Worm (Caenorhabditis elegans) whole organism, late embryonic: ENCODE results near the gene F55C12.19.

Experiments used
- hlh-8 ChIP-seq: sonication (generic microtip); optimal IDR thresholded peaks from 2 replicates; lab custom pipeline; 2016; ENCODE audit warnings: missing genotype, missing genetic modification characterization, missing compliant biosample characterization
- pha-4 ChIP-seq: fragments of 150-350 bp; optimal IDR thresholded peaks from 2 replicates; lab custom pipeline; 2018; ENCODE audit warnings: missing biosample characterization, missing genetic modification reagents, missing genetic modification characterization
- ztf-16 ChIP-seq: sonication (generic microtip); optimal IDR thresholded peaks from 2 replicates; lab custom pipeline; 2017; ENCODE audit warnings: missing genetic modification characterization, missing compliant biosample characterization

DNA sequence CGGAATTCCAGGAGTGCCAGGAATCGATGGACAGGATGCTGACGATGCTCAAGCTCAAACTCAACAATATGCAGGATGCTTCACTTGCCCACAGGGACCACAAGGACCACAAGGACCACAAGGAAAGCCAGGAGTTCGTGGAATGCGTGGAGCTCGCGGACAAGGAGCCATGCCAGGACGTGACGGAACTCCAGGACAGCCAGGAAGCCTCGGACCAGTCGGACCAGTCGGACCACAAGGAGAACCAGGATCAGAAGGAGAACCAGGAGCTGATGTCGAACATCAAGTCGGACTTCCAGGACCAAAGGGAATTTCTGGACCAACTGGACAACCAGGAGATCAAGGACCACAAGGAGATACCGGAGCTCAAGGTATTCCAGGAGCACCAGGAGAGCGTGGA, 34.6 kb upstream of the F55C12.19 start:
- TF ChIP-seq hlh-8 (tag; lab: Kevin White, UChicago) (no peak), ztf-16 (no peak), pha-4 (tag; lab: Kevin White, UChicago) (no peak)
